Worm (Caenorhabditis elegans): ENCODE results near the gene asps-1.

asps-1 gene

DNA sequence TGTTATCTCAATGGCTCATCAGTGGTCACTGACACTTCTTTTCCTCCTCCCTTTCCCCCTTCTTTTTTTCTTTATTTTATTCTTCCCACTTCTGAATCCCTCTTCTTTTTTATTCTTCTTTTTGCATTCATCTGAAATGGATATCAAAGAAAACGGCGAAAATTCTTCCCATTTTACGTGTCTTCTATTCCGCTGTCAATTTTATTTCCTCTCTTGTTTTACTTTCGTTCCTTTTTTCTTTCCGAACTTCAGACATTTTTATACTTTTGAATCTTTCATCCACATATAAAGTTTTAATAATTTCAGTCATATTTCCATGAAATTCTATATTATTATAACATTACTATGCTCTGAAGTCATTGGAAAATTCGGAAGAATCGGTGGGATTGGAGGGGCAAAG, 29.9 kb downstream of the asps-1 start, which contains the start of gene B0024.3:
Gene B0024.3 (plus strand): TSS at position 301 of the 400 bp plus-strand sequence.
- TF ChIP-seq npax-4 (tag; optimal IDR thresholded peaks at IDR 0.05) (no peak), ceh-24 (tag; optimal IDR thresholded peaks at IDR 0.05) (no peak), ztf-16 (tag; optimal IDR thresholded peaks at IDR 0.05) (no peak), ceh-18 (tag; optimal IDR thresholded peaks at IDR 0.05) (no peak), ceh-31 (tag; optimal IDR thresholded peaks at IDR 0.05) (no peak), ttx-3 (tag; optimal IDR thresholded peaks at IDR 0.05) (no peak), F13H6.1 (tag; optimal IDR thresholded peaks at IDR 0.05) (no peak), unc-3 (GFP tag; conservative IDR thresholded peaks at IDR 0.05) (no peak), unc-3 (tag; optimal IDR thresholded peaks at IDR 0.05) (no peak)

DNA sequence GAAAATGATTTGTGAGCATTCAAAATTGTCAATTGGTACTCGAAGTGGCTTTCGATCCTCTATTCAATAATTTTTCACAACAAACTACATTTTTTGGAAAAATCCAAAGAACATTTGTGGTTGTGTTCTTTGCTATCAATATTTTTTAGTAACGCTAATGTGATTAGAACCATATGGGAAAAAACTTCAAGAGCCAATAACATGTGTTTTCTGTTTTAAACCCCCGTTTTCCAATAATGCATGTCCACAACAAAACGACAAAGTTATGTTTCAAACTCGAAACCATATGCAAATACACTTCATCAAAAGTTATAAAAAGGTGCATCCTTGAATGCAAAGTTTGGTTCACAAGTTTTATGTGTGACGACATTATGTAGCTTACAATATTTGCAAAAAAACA, 31.3 kb downstream of the asps-1 start:
- no peak for TF ChIP-seq ceh-34 (tag; optimal IDR thresholded peaks at IDR 0.05)
- no peak for TF ChIP-seq sdc-2 (tag; optimal IDR thresholded peaks at IDR 0.05)
- no peak for TF ChIP-seq ceh-14 (tag; optimal IDR thresholded peaks at IDR 0.05)
- TF ChIP-seq pros-1 (tag; optimal IDR thresholded peaks at IDR 0.05): no peak
- no peak for TF ChIP-seq ahr-1 (tag; optimal IDR thresholded peaks at IDR 0.05)
- no peak for TF ChIP-seq ceh-31 (tag; optimal IDR thresholded peaks at IDR 0.05)
- no peak for TF ChIP-seq Y22D7AL.16 (tag; optimal IDR thresholded peaks at IDR 0.05)
- TF ChIP-seq pha-4 (tag; optimal IDR thresholded peaks at IDR 0.05): no peak

DNA sequence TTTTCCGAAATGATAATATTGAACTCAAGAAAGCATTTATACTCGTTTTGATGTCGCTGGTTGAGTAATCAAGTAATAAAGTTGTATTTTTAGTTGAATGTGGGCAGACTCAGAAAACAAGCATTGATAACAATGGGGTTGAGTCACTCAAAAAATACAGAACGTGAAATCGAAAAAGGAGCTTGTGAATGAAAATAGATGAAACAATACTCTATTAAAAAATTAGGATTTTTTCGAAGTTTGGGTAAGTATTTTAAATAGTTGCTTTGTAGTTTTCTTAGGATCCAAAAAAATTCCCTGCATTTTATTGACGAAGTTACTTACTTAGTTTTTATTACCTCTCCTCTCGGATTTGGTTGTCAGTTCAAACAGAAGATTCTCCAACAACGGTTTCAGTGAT, 33.8 kb downstream of the asps-1 start, which contains the start of gene lys-3:
Gene lys-3 (minus strand): TSS at position 101 of the 400 bp plus-strand sequence.
- TF ChIP-seq unc-3 (GFP tag; conservative IDR thresholded peaks at IDR 0.05): no peak
- no peak for TF ChIP-seq unc-3 (tag; optimal IDR thresholded peaks at IDR 0.05)
- TF ChIP-seq sox-4 (tag; optimal IDR thresholded peaks at IDR 0.05): no peak
- TF ChIP-seq ceh-31 (tag; optimal IDR thresholded peaks at IDR 0.05): no peak
- TF ChIP-seq ceh-34 (tag; optimal IDR thresholded peaks at IDR 0.05): no peak
- TF ChIP-seq ahr-1 (tag; optimal IDR thresholded peaks at IDR 0.05): no peak
- no peak for TF ChIP-seq ceh-19 (GFP tag; optimal IDR thresholded peaks at IDR 0.05)
- TF ChIP-seq fax-1 (tag; optimal IDR thresholded peaks at IDR 0.05): no peak
- no peak for TF ChIP-seq unc-86 (tag; optimal IDR thresholded peaks at IDR 0.05)
- no peak for TF ChIP-seq madf-2 (tag; optimal IDR thresholded peaks at IDR 0.05)
- no peak for TF ChIP-seq hlh-30 (tag; optimal IDR thresholded peaks at IDR 0.05; ENCODE audit: insufficient read depth)
- TF ChIP-seq lim-6 (tag; optimal IDR thresholded peaks at IDR 0.05): no peak
- no peak for TF ChIP-seq npax-4 (tag; optimal IDR thresholded peaks at IDR 0.05)
- TF ChIP-seq ttx-3 (tag; optimal IDR thresholded peaks at IDR 0.05): no peak
- TF ChIP-seq ceh-22 (tag; optimal IDR thresholded peaks at IDR 0.05): no peak
- TF ChIP-seq ceh-18 (tag; optimal IDR thresholded peaks at IDR 0.05): no peak
- no peak for TF ChIP-seq hlh-13 (GFP tag; optimal IDR thresholded peaks at IDR 0.05)
- no peak for TF ChIP-seq pag-3 (tag; optimal IDR thresholded peaks at IDR 0.05; ENCODE audit: borderline replicate concordance)

DNA sequence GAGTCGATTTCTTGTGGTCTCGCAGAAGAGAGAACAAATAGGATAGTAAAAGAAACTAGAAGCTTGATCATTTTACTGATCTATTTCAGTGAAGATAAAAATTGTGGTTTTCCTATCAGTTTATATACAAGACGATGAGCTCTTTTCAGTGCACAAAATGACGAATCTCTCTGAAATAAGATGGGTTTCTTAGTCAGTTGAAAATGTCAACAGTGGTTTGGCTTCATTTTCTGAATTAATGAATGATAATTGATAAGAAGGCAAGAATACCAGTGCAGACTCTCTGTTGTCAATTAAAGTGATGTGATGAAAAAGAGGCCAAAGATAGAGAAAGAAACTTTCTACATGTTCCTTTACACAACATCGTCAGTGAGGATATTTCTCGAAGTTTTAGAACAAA, 35.8 kb downstream of the asps-1 start, which contains the start of gene lys-2:
Gene lys-2 (minus strand): TSS at position 101 of the 400 bp plus-strand sequence.
- TF ChIP-seq zip-5 (tag; optimal IDR thresholded peaks at IDR 0.05): no peak
- no peak for TF ChIP-seq C08G9.2 (tag; optimal IDR thresholded peaks at IDR 0.05)
- TF ChIP-seq fkh-10 (GFP tag; optimal IDR thresholded peaks at IDR 0.05): no peak
- TF ChIP-seq ceh-9 (tag; optimal IDR thresholded peaks at IDR 0.05): no peak
- no peak for TF ChIP-seq hlh-13 (GFP tag; optimal IDR thresholded peaks at IDR 0.05)
- TF ChIP-seq K09A11.1 (tag; optimal IDR thresholded peaks at IDR 0.05; ENCODE audit: insufficient read depth): no peak
- TF ChIP-seq pag-3 (tag; optimal IDR thresholded peaks at IDR 0.05; ENCODE audit: borderline replicate concordance): no peak
- no peak for TF ChIP-seq eyg-1 (tag; optimal IDR thresholded peaks at IDR 0.05)
- no peak for TF ChIP-seq tbx-2 (tag; optimal IDR thresholded peaks at IDR 0.05)
- TF ChIP-seq nhr-11 (tag; optimal IDR thresholded peaks at IDR 0.05): no peak
- TF ChIP-seq ceh-24 (tag; optimal IDR thresholded peaks at IDR 0.05): no peak
- no peak for TF ChIP-seq ceh-34 (tag; optimal IDR thresholded peaks at IDR 0.05)
- TF ChIP-seq T23F11.4 (GFP tag; optimal IDR thresholded peaks at IDR 0.05): no peak
- TF ChIP-seq ama-1 (optimal IDR thresholded peaks at IDR 0.05): no peak
- TF ChIP-seq ets-4 (tag; optimal IDR thresholded peaks at IDR 0.05): no peak
